Fruit fly (Drosophila melanogaster) whole organism, embryonic: Measurements from ENCODE around the gene Cisd2.

Experiments used
- Aef1 ChIP-seq: fragments of 200-800 bp; sonication (Bioruptor generic); IDR thresholded peaks from 3 replicates; pipeline ENCODE4 v1.3.6; 2022; ENCODE audit warnings: missing biosample characterization, missing genetic modification characterization
- CG10431 ChIP-seq: fragments of 200-800 bp; sonication (Bioruptor generic); optimal IDR thresholded peaks from 3 replicates; lab custom pipeline; 2018; ENCODE audit warnings: missing biosample characterization, mild to moderate bottlenecking, missing genetic modification characterization
- CG11695 ChIP-seq: fragments of 200-800 bp; sonication (Bioruptor generic); IDR thresholded peaks from 3 replicates; pipeline ENCODE4 v1.3.6; 2022; ENCODE audit warnings: missing biosample characterization, missing genetic modification characterization
- CG17361 ChIP-seq: fragments of 200-800 bp; sonication (Bioruptor generic); IDR thresholded peaks from 3 replicates; pipeline ENCODE4 v1.3.6; 2022; ENCODE audit warnings: missing biosample characterization, missing genetic modification characterization
- CG17612 ChIP-seq: fragments of 200-800 bp; sonication (Bioruptor generic); IDR thresholded peaks from 2 replicates; pipeline ENCODE4 v1.3.6; 2022; ENCODE audit warnings: missing biosample characterization, missing genetic modification characterization
- CG34422 ChIP-seq: fragments of 200-800 bp; sonication (Bioruptor generic); IDR thresholded peaks from 3 replicates; pipeline ENCODE4 v1.3.6; 2022; ENCODE audit warnings: missing biosample characterization, missing genetic modification characterization
- CG43689 ChIP-seq: fragments of 200-800 bp; sonication (Bioruptor generic); IDR thresholded peaks from 2 replicates; pipeline ENCODE4 v1.3.6; 2022; ENCODE audit warnings: missing biosample characterization, missing genetic modification characterization
- CG4424 ChIP-seq: fragments of 200-800 bp; sonication (Bioruptor generic); optimal IDR thresholded peaks from 3 replicates; lab custom pipeline; 2016; ENCODE audit warnings: missing biosample characterization, missing genetic modification characterization
- CG4617 ChIP-seq: fragments of 200-800 bp; sonication (Bioruptor generic); optimal IDR thresholded peaks from 3 replicates; lab custom pipeline; 2016; ENCODE audit warnings: missing biosample characterization, missing genetic modification characterization, borderline replicate concordance
- CG4707 ChIP-seq: fragments of 200-800 bp; sonication (Bioruptor generic); optimal IDR thresholded peaks from 2 replicates; lab custom pipeline; 2018; ENCODE audit warnings: missing biosample characterization, mild to moderate bottlenecking, missing genetic modification characterization, moderate library complexity
- CG6813 ChIP-seq: fragments of 200-800 bp; sonication (Bioruptor generic); optimal IDR thresholded peaks from 2 replicates; lab custom pipeline; 2017; ENCODE audit warnings: missing biosample characterization, missing genetic modification characterization, mild to moderate bottlenecking, moderate library complexity, missing genetic modification reagents
- CG7372 ChIP-seq: fragments of 200-800 bp; sonication (Bioruptor generic); IDR thresholded peaks from 2 replicates; pipeline ENCODE4 v1.3.6; 2022; ENCODE audit warnings: missing biosample characterization, missing genetic modification characterization
- CG9817 ChIP-seq: fragments of 200-800 bp; sonication (Bioruptor generic); optimal IDR thresholded peaks from 2 replicates; lab custom pipeline; 2018; ENCODE audit warnings: missing biosample characterization, mild to moderate bottlenecking, missing genetic modification characterization, moderate library complexity
- Dip3 ChIP-seq: fragments of 200-800 bp; sonication (Bioruptor generic); optimal IDR thresholded peaks from 3 replicates; lab custom pipeline; 2016; ENCODE audit warnings: missing biosample characterization, missing genetic modification characterization
- Dp ChIP-seq: fragments of 200-800 bp; sonication (Bioruptor generic); optimal IDR thresholded peaks from 2 replicates; lab custom pipeline; 2018; ENCODE audit warnings: missing biosample characterization, mild to moderate bottlenecking, missing genetic modification characterization, moderate library complexity
- HLH4C ChIP-seq: fragments of 200-800 bp; sonication (Bioruptor generic); IDR thresholded peaks from 3 replicates; pipeline ENCODE4 v1.3.6; 2022; ENCODE audit warnings: missing biosample characterization, missing genetic modification characterization; ENCODE audit not compliant: partially characterized antibody
- Lhr ChIP-seq: fragments of 200-800 bp; sonication (Bioruptor generic); optimal IDR thresholded peaks from 3 replicates; lab custom pipeline; 2017; ENCODE audit warnings: mild to moderate bottlenecking, missing biosample characterization, missing genetic modification reagents, missing genetic modification characterization
- Rx ChIP-seq: fragments of 200-800 bp; sonication (Bioruptor generic); IDR thresholded peaks from 2 replicates; pipeline ENCODE4 v1.3.6; 2022; ENCODE audit warnings: missing biosample characterization, missing genetic modification characterization
- ara ChIP-seq: fragments of 200-800 bp; sonication (Bioruptor generic); IDR thresholded peaks from 2 replicates; pipeline ENCODE4 v1.3.6; 2022; ENCODE audit warnings: missing biosample characterization, missing genetic modification characterization
- ase ChIP-seq: fragments of 200-800 bp; sonication (Bioruptor generic); IDR thresholded peaks from 3 replicates; pipeline ENCODE4 v1.3.6; 2022; ENCODE audit warnings: missing biosample characterization, missing genetic modification characterization
- az2 ChIP-seq: fragments of 200-800 bp; sonication (Bioruptor generic); optimal IDR thresholded peaks from 3 replicates; lab custom pipeline; 2016; ENCODE audit warnings: missing biosample characterization, missing genetic modification characterization
- br ChIP-seq: fragments of >200 bp; optimal IDR thresholded peaks from 2 replicates; lab custom pipeline; 2017
- cg ChIP-seq: fragments of 200-800 bp; sonication (Bioruptor generic); optimal IDR thresholded peaks from 3 replicates; lab custom pipeline; 2019; ENCODE audit warnings: missing biosample characterization, mild to moderate bottlenecking, missing genetic modification characterization, moderate library complexity
- corto ChIP-seq: fragments of 200-800 bp; sonication (Bioruptor generic); optimal IDR thresholded peaks from 2 replicates; lab custom pipeline; 2016; ENCODE audit warnings: missing biosample characterization, mild to moderate bottlenecking, missing genetic modification characterization, moderate library complexity
- cwo ChIP-seq: fragments of 200-800 bp; sonication (Bioruptor generic); optimal IDR thresholded peaks from 3 replicates; lab custom pipeline; 2017; ENCODE audit warnings: missing biosample characterization, missing genetic modification characterization, mild to moderate bottlenecking, moderate library complexity, missing genetic modification reagents
- dati ChIP-seq: fragments of 200-800 bp; sonication (Bioruptor generic); IDR thresholded peaks from 2 replicates; pipeline ENCODE4 v1.3.6; 2022; ENCODE audit warnings: missing biosample characterization, missing genetic modification characterization
- dimm ChIP-seq: fragments of 200-800 bp; sonication (Bioruptor generic); IDR thresholded peaks from 2 replicates; pipeline ENCODE4 v1.3.6; 2022; ENCODE audit warnings: missing biosample characterization, missing genetic modification characterization
- dpn ChIP-seq, 2 experiments: fragments of 200-800 bp; sonication (Bioruptor generic); optimal IDR thresholded peaks; 3 replicates each; lab custom pipeline; 2016; ENCODE audit warnings: missing biosample characterization in 2 of 2, missing genetic modification characterization in 2 of 2
- inv ChIP-seq: fragments of 200-800 bp; sonication (Bioruptor generic); IDR thresholded peaks from 2 replicates; pipeline ENCODE4 v1.3.6; 2022; ENCODE audit warnings: missing biosample characterization, missing genetic modification characterization; ENCODE audit not compliant: partially characterized antibody
- kah ChIP-seq: fragments of 200-800 bp; sonication (Bioruptor generic); optimal IDR thresholded peaks from 2 replicates; lab custom pipeline; 2018; ENCODE audit warnings: missing biosample characterization, mild to moderate bottlenecking, missing genetic modification characterization
- nerfin-1 ChIP-seq: fragments of 200-800 bp; sonication (Bioruptor generic); optimal IDR thresholded peaks from 3 replicates; lab custom pipeline; 2019; ENCODE audit warnings: missing biosample characterization, mild to moderate bottlenecking, missing genetic modification characterization, moderate library complexity
- nmo ChIP-seq: fragments of 200-800 bp; sonication (Bioruptor generic); optimal IDR thresholded peaks from 2 replicates; lab custom pipeline; 2018; ENCODE audit warnings: missing biosample characterization, mild to moderate bottlenecking, missing genetic modification characterization, moderate library complexity
- onecut ChIP-seq: fragments of 200-800 bp; sonication (Bioruptor generic); IDR thresholded peaks from 2 replicates; pipeline ENCODE4 v1.3.6; 2022; ENCODE audit warnings: missing biosample characterization, missing genetic modification characterization
- org-1 ChIP-seq: fragments of 200-800 bp; sonication (Bioruptor generic); optimal IDR thresholded peaks from 2 replicates; lab custom pipeline; 2017; ENCODE audit warnings: missing biosample characterization, missing genetic modification characterization
- pb ChIP-seq: fragments of 200-800 bp; sonication (Bioruptor generic); optimal IDR thresholded peaks from 3 replicates; lab custom pipeline; 2016; ENCODE audit warnings: missing biosample characterization, missing genetic modification characterization
- phol ChIP-seq: fragments of 200-800 bp; sonication (Bioruptor generic); optimal IDR thresholded peaks from 3 replicates; lab custom pipeline; 2018; ENCODE audit warnings: missing biosample characterization, mild to moderate bottlenecking, missing genetic modification characterization, moderate library complexity
- ranshi ChIP-seq: fragments of 200-800 bp; sonication (Bioruptor generic); IDR thresholded peaks from 2 replicates; pipeline ENCODE4 v1.3.6; 2022; ENCODE audit warnings: missing biosample characterization, missing genetic modification characterization
- salm ChIP-seq: fragments of 200-800 bp; sonication (Bioruptor generic); optimal IDR thresholded peaks from 2 replicates; lab custom pipeline; 2018; ENCODE audit warnings: missing biosample characterization, mild to moderate bottlenecking, missing genetic modification characterization
- sc ChIP-seq, 3 experiments: fragments of >200 bp in 2 of 3; fragments of 200-800 bp in 1 of 3; sonication (Bioruptor generic) in 1 of 3; optimal IDR thresholded peaks; 2 replicates in 2 of 3; 3 replicates in 1 of 3; lab custom pipeline; 2017; ENCODE audit warnings: mild to moderate bottlenecking in 1 of 3, missing biosample characterization in 1 of 3, missing genetic modification characterization in 1 of 3, missing genetic modification reagents in 1 of 3
- sd ChIP-seq: fragments of 200-800 bp; sonication (Bioruptor generic); optimal IDR thresholded peaks from 3 replicates; lab custom pipeline; 2018; ENCODE audit warnings: missing biosample characterization, mild to moderate bottlenecking, missing genetic modification characterization, moderate library complexity
- seq ChIP-seq: fragments of 200-800 bp; sonication (Bioruptor generic); IDR thresholded peaks from 2 replicates; pipeline ENCODE4 v1.3.6; 2022; ENCODE audit warnings: missing biosample characterization, missing genetic modification characterization
- sim ChIP-seq: fragments of 200-800 bp; sonication (Bioruptor generic); IDR thresholded peaks from 2 replicates; pipeline ENCODE4 v1.3.6; 2022; ENCODE audit warnings: missing biosample characterization, missing genetic modification characterization
- sisA ChIP-seq: fragments of 200-800 bp; sonication (Bioruptor generic); IDR thresholded peaks from 2 replicates; pipeline ENCODE4 v1.3.6; 2022; ENCODE audit warnings: missing biosample characterization, missing genetic modification characterization
- sqz ChIP-seq: fragments of 200-800 bp; sonication (Bioruptor generic); optimal IDR thresholded peaks from 3 replicates; lab custom pipeline; 2018; ENCODE audit warnings: missing biosample characterization, mild to moderate bottlenecking, missing genetic modification characterization
- ssp ChIP-seq: fragments of 200-800 bp; sonication (Bioruptor generic); IDR thresholded peaks from 2 replicates; pipeline ENCODE4 v1.3.6; 2022; ENCODE audit warnings: missing biosample characterization, missing genetic modification characterization
- stwl ChIP-seq: fragments of 200-800 bp; sonication (Bioruptor generic); optimal IDR thresholded peaks from 3 replicates; lab custom pipeline; 2018; ENCODE audit warnings: missing biosample characterization, mild to moderate bottlenecking, missing genetic modification characterization, moderate library complexity
- vvl ChIP-seq: fragments of 200-800 bp; sonication (Bioruptor generic); IDR thresholded peaks from 2 replicates; pipeline ENCODE4 v1.3.6; 2022; ENCODE audit warnings: missing biosample characterization, missing genetic modification characterization
- wor ChIP-seq: fragments of 200-800 bp; sonication (Bioruptor generic); IDR thresholded peaks from 2 replicates; pipeline ENCODE4 v1.3.6; 2022; ENCODE audit warnings: missing biosample characterization, missing genetic modification characterization
- zen ChIP-seq: fragments of 200-800 bp; sonication (Bioruptor generic); optimal IDR thresholded peaks from 3 replicates; lab custom pipeline; 2018; ENCODE audit warnings: missing biosample characterization, mild to moderate bottlenecking, missing genetic modification characterization, moderate library complexity
- zfh2 ChIP-seq: fragments of 200-800 bp; sonication (Bioruptor generic); optimal IDR thresholded peaks from 2 replicates; lab custom pipeline; 2016; ENCODE audit warnings: missing biosample characterization, missing genetic modification characterization

Gene Cisd2

dm6 chr3R:29207996-29208395, 15.2 kb downstream of the Cisd2 start (continued):
- peak; percentile 19 for TF ChIP-seq CG4424 (GFP tag; lab: Kevin White, UChicago)
- peak; percentile 52 for TF ChIP-seq sqz (GFP tag; lab: Kevin White, UChicago)
- peak; percentile 40 for TF ChIP-seq salm (tag; lab: Kevin White, UChicago)
- TF ChIP-seq phol (tag; lab: Kevin White, UChicago), result peak; percentile 80
- peak; percentile 42 for TF ChIP-seq kah (GFP tag; lab: Kevin White, UChicago)
- 0 out of 3 replicates have a peak, but pooled peaks have one; percentile 18 for TF ChIP-seq ase (GFP tag; lab: Robert Waterston, UW)
- peak; percentile 26 for TF ChIP-seq Dip3 (GFP tag; lab: Kevin White, UChicago)
- TF ChIP-seq cg, result no peak
- peak; percentile 56; the same call in 1 of the 3 replicates for TF ChIP-seq CG34422 (GFP tag; lab: Robert Waterston, UW)
- peak; percentile 56 for TF ChIP-seq sisA (GFP tag; lab: Robert Waterston, UW)
- TF ChIP-seq dpn (GFP tag; optimal IDR thresholded peaks at IDR 0.05; lab: Kevin White, UChicago), result peak; percentile 14 to 61
- TF ChIP-seq nmo, result peak; percentile 76
- TF ChIP-seq zen, result peak; percentile 31
- TF ChIP-seq zfh2 (GFP tag; lab: Kevin White, UChicago), result peak; percentile 0
- TF ChIP-seq stwl (tag; lab: Kevin White, UChicago), result peak; percentile 4
- no peak for TF ChIP-seq pb
- TF ChIP-seq CG10431 (GFP tag; lab: Kevin White, UChicago), result no peak
- TF ChIP-seq cwo (GFP tag; lab: Kevin White, UChicago), result peak; percentile 23
- no peak for TF ChIP-seq sim (GFP tag; lab: Robert Waterston, UW)
- no peak for TF ChIP-seq sc (optimal IDR thresholded peaks at IDR 0.05; lab: Kevin White, UChicago)
- peak; percentile 60 for TF ChIP-seq sc (GFP tag; optimal IDR thresholded peaks at IDR 0.05; lab: Kevin White, UChicago)
- TF ChIP-seq dimm (GFP tag; lab: Robert Waterston, UW), result peak; percentile 34; the same call in 1 of the 2 replicates
- peak; percentile 50 for TF ChIP-seq org-1 (GFP tag; lab: Kevin White, UChicago)
- peak; percentile 22 for TF ChIP-seq corto (GFP tag; lab: Kevin White, UChicago)
- peak; percentile 51; the same call in 1 of the 2 replicates for TF ChIP-seq ara (GFP tag; lab: Robert Waterston, UW)
- peak; percentile 17 for TF ChIP-seq Lhr
- peak; percentile 9 for TF ChIP-seq sd (tag; lab: Kevin White, UChicago)
- peak; percentile 62 for TF ChIP-seq onecut
- peak; percentile 43; the same call in 1 of the 2 replicates for TF ChIP-seq ranshi (GFP tag; lab: Robert Waterston, UW)
- 0 out of 2 replicates have a peak, but pooled peaks have one; percentile 10 for TF ChIP-seq CG17612
- no peak for TF ChIP-seq Dp (GFP tag; lab: Kevin White, UChicago)
- peak; percentile 54 for TF ChIP-seq CG6813 (GFP tag; lab: Kevin White, UChicago)
- peak; percentile 35; the same call in 2 of the 3 replicates for TF ChIP-seq Aef1 (GFP tag; lab: Robert Waterston, UW)
- TF ChIP-seq seq (GFP tag; lab: Robert Waterston, UW), result peak; percentile 60
- TF ChIP-seq CG9817 (tag; lab: Kevin White, UChicago), result peak; percentile 24
- peak; percentile 72 for TF ChIP-seq CG11695 (GFP tag; lab: Robert Waterston, UW)
- TF ChIP-seq br (lab: Kevin White, UChicago), result no peak
- peak; percentile 62; the same call in 2 of the 3 replicates for TF ChIP-seq CG17361 (GFP tag; lab: Robert Waterston, UW)
- TF ChIP-seq CG4707 (GFP tag; lab: Kevin White, UChicago), result peak; percentile 71
- peak; percentile 82 for TF ChIP-seq vvl (GFP tag; lab: Robert Waterston, UW)
- 0 out of 2 replicates have a peak, but pooled peaks have one; percentile 21 for TF ChIP-seq wor
- peak; percentile 52 for TF ChIP-seq nerfin-1
- TF ChIP-seq Rx (GFP tag; lab: Robert Waterston, UW), result peak; percentile 68
- no peak for TF ChIP-seq HLH4C (GFP tag; lab: Robert Waterston, UW)
- peak; percentile 54; the same call in 1 of the 2 replicates for TF ChIP-seq CG7372 (GFP tag; lab: Robert Waterston, UW)
- peak; percentile 13 for TF ChIP-seq CG4617
- no peak for TF ChIP-seq dati
- no peak for TF ChIP-seq inv (GFP tag; lab: Robert Waterston, UW)
- peak; percentile 61 for TF ChIP-seq CG43689
- peak; percentile 26; the same call in 1 of the 2 replicates for TF ChIP-seq ssp (GFP tag; lab: Robert Waterston, UW)
- peak; percentile 54 for TF ChIP-seq az2 (GFP tag; lab: Kevin White, UChicago)
